Fruit fly (Drosophila melanogaster): ENCODE results near the gene Atg1.

The Atg1 gene

dm6 chr3L:12745121-12745770 lies 59.7 kb downstream of the Atg1 start, which contains the start of gene CG32109:
Gene CG32109 (plus strand): TSS chr3L:12745344.
- TF ChIP-seq psq (optimal IDR thresholded peaks at IDR 0.05) (no peak), ttk (optimal IDR thresholded peaks at IDR 0.05) (no peak), h (optimal IDR thresholded peaks at IDR 0.05) (no peak), Myc (optimal IDR thresholded peaks at IDR 0.05) (no peak), insv (optimal IDR thresholded peaks at IDR 0.05) (no peak), Sin3A (optimal IDR thresholded peaks at IDR 0.05) (no peak)

dm6 chr3L:12741608-12742007 lies 63.3 kb downstream of the Atg1 start, which contains the start of gene CG32112:
Gene CG32112 (plus strand): TSS chr3L:12741718.
- TF ChIP-seq ttk (optimal IDR thresholded peaks at IDR 0.05) = no peak
- no peak for TF ChIP-seq insv (optimal IDR thresholded peaks at IDR 0.05)
- no peak for TF ChIP-seq Sin3A (optimal IDR thresholded peaks at IDR 0.05)
- TF ChIP-seq h (optimal IDR thresholded peaks at IDR 0.05) = no peak
- no peak for TF ChIP-seq psq (optimal IDR thresholded peaks at IDR 0.05)
- TF ChIP-seq Myc (optimal IDR thresholded peaks at IDR 0.05) = no peak

dm6 chr3L:12735707-12736106 lies 69.2 kb downstream of the Atg1 start:
- TF ChIP-seq Sin3A (optimal IDR thresholded peaks at IDR 0.05) (no peak), psq (optimal IDR thresholded peaks at IDR 0.05) (no peak), insv (optimal IDR thresholded peaks at IDR 0.05) (no peak), ttk (optimal IDR thresholded peaks at IDR 0.05) (no peak), h (optimal IDR thresholded peaks at IDR 0.05) (no peak), Myc (optimal IDR thresholded peaks at IDR 0.05) (no peak)

- TF ChIP-seq h (optimal IDR thresholded peaks at IDR 0.05) (no peak), Myc (optimal IDR thresholded peaks at IDR 0.05) (no peak), ttk (optimal IDR thresholded peaks at IDR 0.05) (no peak)
Observed at dm6 chr3L:12734550-12735012, 70.3 kb downstream of the Atg1 start, which contains the start of the genes SmD1 and Ptp69D. Gene SmD1 (minus strand): TSS chr3L:12734611. Gene Ptp69D (plus strand): TSS chr3L:12734945.

All from Kc167 (cell line).